Fruit fly (Drosophila melanogaster): ENCODE data around the gene CG8478.

dm6 chr3R:9754487-9754886, 9.0 kb upstream of the CG8478 start, which contains the start of gene Tti1:
- TF ChIP-seq CG11617 (GFP tag; optimal IDR thresholded peaks at IDR 0.05) (no peak), CG7045 (GFP tag; optimal IDR thresholded peaks at IDR 0.05) (no peak), Crg-1 (GFP tag; optimal IDR thresholded peaks at IDR 0.05) (no peak), CG33017 (tag; optimal IDR thresholded peaks at IDR 0.05) (no peak), Clk (GFP tag; optimal IDR thresholded peaks at IDR 0.05) (no peak), Hr96 (GFP tag; optimal IDR thresholded peaks at IDR 0.05) (no peak), cic (GFP tag; optimal IDR thresholded peaks at IDR 0.05) (no peak)
